Fruit fly (Drosophila melanogaster): ENCODE results near the gene CG1239.

The CG1239 gene

DNA sequence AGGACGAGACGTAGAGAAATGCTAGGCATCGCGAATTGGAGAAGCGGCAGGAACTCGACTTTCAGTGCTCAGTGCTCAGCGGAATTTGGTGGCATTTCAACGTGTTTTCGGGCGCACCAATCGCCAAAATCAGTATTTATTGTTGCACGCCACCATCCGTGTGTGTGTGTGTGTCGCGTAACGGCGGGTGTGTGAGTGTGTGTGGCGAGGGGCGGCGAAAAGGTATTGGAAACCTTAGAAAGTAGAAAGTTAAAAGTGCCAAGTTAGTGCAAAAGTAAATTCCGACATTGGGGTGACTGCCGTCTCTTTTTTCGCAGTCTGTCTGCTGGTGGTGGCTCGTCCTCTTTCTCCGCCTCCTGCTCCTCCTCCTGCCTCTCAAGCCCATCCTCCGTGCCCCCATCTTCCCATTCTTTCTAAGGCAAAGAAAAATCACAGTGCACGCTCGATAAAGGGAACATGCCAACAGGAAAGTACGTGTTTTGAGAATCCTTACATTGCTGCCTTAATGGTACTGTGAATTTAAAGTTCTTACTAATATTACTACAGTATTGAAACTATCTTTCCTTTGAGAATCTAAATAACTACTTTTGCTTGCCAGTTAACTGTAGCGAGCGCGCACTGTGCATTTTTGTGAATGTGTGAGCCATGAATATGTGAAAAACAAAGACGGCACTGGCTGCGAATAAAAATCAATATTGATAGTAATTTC lies 47.1 kb upstream of the CG1239 start (continued):
- TF ChIP-seq nmo (GFP tag; optimal IDR thresholded peaks at IDR 0.05) (peak; percentile 5), btn (GFP tag; optimal IDR thresholded peaks at IDR 0.05) (no peak), Sox102F (GFP tag; optimal IDR thresholded peaks at IDR 0.05) (peak; percentile 63), dysf (GFP tag; IDR thresholded peaks at IDR 0.05) (peak; percentile 61; the same call in 2 of the 3 replicates), Gsc (GFP tag; IDR thresholded peaks at IDR 0.05) (peak; percentile 26; the same call in 1 of the 2 replicates), CG11723 (GFP tag; optimal IDR thresholded peaks at IDR 0.05) (no peak), pros (GFP tag; optimal IDR thresholded peaks at IDR 0.05) (no peak), B-H2 (GFP tag; optimal IDR thresholded peaks at IDR 0.05) (no peak), CG2889 (GFP tag; IDR thresholded peaks at IDR 0.05) (0 out of 3 replicates have a peak, but pooled peaks have one; percentile 22), CG2129 (GFP tag; IDR thresholded peaks at IDR 0.05; ENCODE audit: partially characterized antibody) (no peak), CG6654 (GFP tag; optimal IDR thresholded peaks at IDR 0.05) (no peak), CG8089 (GFP tag; optimal IDR thresholded peaks at IDR 0.05) (no peak), B-H1 (GFP tag; IDR thresholded peaks at IDR 0.05) (peak; percentile 15; the same call in 2 of the 3 replicates), sqz (GFP tag; optimal IDR thresholded peaks at IDR 0.05) (no peak), CrebB (tag; optimal IDR thresholded peaks at IDR 0.05) (no peak), CG8281 (tag; optimal IDR thresholded peaks at IDR 0.05) (no peak), Nf-YA (GFP tag; IDR thresholded peaks at IDR 0.05) (no peak), lov (optimal IDR thresholded peaks at IDR 0.05) (no peak), lov (GFP tag; IDR thresholded peaks at IDR 0.05) (no peak), Ada2b (GFP tag; IDR thresholded peaks at IDR 0.05) (0 out of 2 replicates have a peak, but pooled peaks have one; percentile 23), exex (tag; optimal IDR thresholded peaks at IDR 0.05) (no peak), CG14014 (GFP tag; IDR thresholded peaks at IDR 0.05) (peak; percentile 62; the same call in 1 of the 2 replicates), fd102C (GFP tag; optimal IDR thresholded peaks at IDR 0.05) (no peak), CG7786 (GFP tag; optimal IDR thresholded peaks at IDR 0.05) (peak; percentile 10), ato (GFP tag; IDR thresholded peaks at IDR 0.05; ENCODE audit: partially characterized antibody) (no peak), br (optimal IDR thresholded peaks at IDR 0.05) (no peak), klu (GFP tag; IDR thresholded peaks at IDR 0.05) (no peak), lilli (GFP tag; optimal IDR thresholded peaks at IDR 0.05) (peak; percentile 51), psq (GFP tag; optimal IDR thresholded peaks at IDR 0.05) (no peak), CG11560 (tag; IDR thresholded peaks at IDR 0.05) (0 out of 3 replicates have a peak, but pooled peaks have one; percentile 29), CG15696 (tag; optimal IDR thresholded peaks at IDR 0.05) (peak; percentile 31), CG1529 (GFP tag; optimal IDR thresholded peaks at IDR 0.05) (no peak), CG18262 (tag; optimal IDR thresholded peaks at IDR 0.05) (peak; percentile 31), CG14667 (GFP tag; IDR thresholded peaks at IDR 0.05) (0 out of 2 replicates have a peak, but pooled peaks have one; percentile 11), CG16863 (GFP tag; optimal IDR thresholded peaks at IDR 0.05) (no peak), CG12219 (GFP tag; optimal IDR thresholded peaks at IDR 0.05) (peak; percentile 37), so (GFP tag; IDR thresholded peaks at IDR 0.05) (0 out of 3 replicates have a peak, but pooled peaks have one; percentile 30), CG32767 (GFP tag; IDR thresholded peaks at IDR 0.05) (no peak), H15 (GFP tag; IDR thresholded peaks at IDR 0.05) (0 out of 3 replicates have a peak, but pooled peaks have one; percentile 9), trh (GFP tag; optimal IDR thresholded peaks at IDR 0.05) (no peak), dmrt11E (tag; optimal IDR thresholded peaks at IDR 0.05) (no peak), unc-4 (GFP tag; IDR thresholded peaks at IDR 0.05; ENCODE audit: partially characterized antibody) (no peak), Pdp1 (GFP tag; optimal IDR thresholded peaks at IDR 0.05) (peak; percentile 11 to 52), CG12744 (GFP tag; optimal IDR thresholded peaks at IDR 0.05) (no peak), CG17361 (GFP tag; IDR thresholded peaks at IDR 0.05) (peak; percentile 42; the same call in 1 of the 3 replicates), ftz-f1 (GFP tag; optimal IDR thresholded peaks at IDR 0.05) (no peak), CG17385 (GFP tag; optimal IDR thresholded peaks at IDR 0.05) (peak; percentile 25), CG32532 (GFP tag; IDR thresholded peaks at IDR 0.05) (peak; percentile 24; the same call in 1 of the 2 replicates), NfI (GFP tag; optimal IDR thresholded peaks at IDR 0.05) (peak; percentile 53), grau (tag; optimal IDR thresholded peaks at IDR 0.05) (peak; percentile 94)
